Worm (Caenorhabditis elegans) whole organism, L3 larva: ENCODE data around the gene ulp-2.

Experiments used
- R02D3.7 ChIP-seq: fragments of 150-350 bp; optimal IDR thresholded peaks from 2 replicates; lab custom pipeline; 2014; ENCODE audit warnings: missing biosample characterization, missing genetic modification characterization
- ZK546.5 ChIP-seq: sonication (generic microtip); optimal IDR thresholded peaks from 2 replicates; lab custom pipeline; 2017; ENCODE audit warnings: missing biosample characterization, missing genetic modification characterization
- aly-2 ChIP-seq: fragments of 150-350 bp; optimal IDR thresholded peaks from 2 replicates; lab custom pipeline; 2014; ENCODE audit warnings: missing biosample characterization, missing genetic modification characterization
- ama-1 ChIP-seq: fragments of 150-350 bp; optimal IDR thresholded peaks from 2 replicates; lab custom pipeline; 2018
- ceh-16 ChIP-seq: sonication (generic microtip); optimal IDR thresholded peaks from 2 replicates; lab custom pipeline; 2017; ENCODE audit warnings: missing biosample characterization, missing genetic modification characterization
- ceh-28 ChIP-seq: fragments of 150-350 bp; optimal IDR thresholded peaks from 2 replicates; lab custom pipeline; 2014; ENCODE audit warnings: missing biosample characterization, missing genetic modification reagents, missing genetic modification characterization
- daf-12 ChIP-seq: fragments of 150-350 bp; optimal IDR thresholded peaks from 2 replicates; lab custom pipeline; 2014; ENCODE audit warnings: missing biosample characterization, missing genetic modification reagents, missing genetic modification characterization
- egl-27 ChIP-seq: sonication (generic microtip); optimal IDR thresholded peaks from 4 replicates; lab custom pipeline; 2017; ENCODE audit warnings: missing biosample characterization, missing genetic modification reagents, missing genetic modification characterization
- elt-1 ChIP-seq: fragments of 150-350 bp; optimal IDR thresholded peaks from 2 replicates; lab custom pipeline; 2014; ENCODE audit warnings: missing biosample characterization, missing genetic modification characterization
- elt-2 ChIP-seq: sonication (generic microtip); optimal IDR thresholded peaks from 2 replicates; lab custom pipeline; 2016; ENCODE audit warnings: missing genetic modification reagents, mild to moderate bottlenecking, missing genetic modification characterization, missing compliant biosample characterization
- eor-1 ChIP-seq, 2 experiments: fragments of 150-350 bp; optimal IDR thresholded peaks; 2 replicates each; lab custom pipeline; 2014 to 2018; ENCODE audit warnings: missing biosample characterization in 2 of 2, missing genetic modification characterization in 2 of 2
- fkh-10 ChIP-seq: sonication (generic microtip); optimal IDR thresholded peaks from 2 replicates; lab custom pipeline; 2017; ENCODE audit warnings: missing biosample characterization, missing genetic modification reagents, missing genetic modification characterization
- fkh-2 ChIP-seq: fragments of 150-350 bp; optimal IDR thresholded peaks from 2 replicates; lab custom pipeline; 2014; ENCODE audit warnings: missing biosample characterization, missing genetic modification reagents, missing genetic modification characterization
- fos-1 ChIP-seq: fragments of 150-350 bp; optimal IDR thresholded peaks from 2 replicates; lab custom pipeline; 2014; ENCODE audit warnings: missing biosample characterization, missing genetic modification characterization
- hmg-11 ChIP-seq: sonication (generic microtip); optimal IDR thresholded peaks from 2 replicates; lab custom pipeline; 2016; ENCODE audit warnings: missing genetic modification characterization, missing compliant biosample characterization
- jun-1 ChIP-seq: fragments of 150-350 bp; optimal IDR thresholded peaks from 2 replicates; lab custom pipeline; 2014; ENCODE audit warnings: missing biosample characterization, missing genetic modification reagents, missing genetic modification characterization
- lin-15B ChIP-seq: fragments of 150-350 bp; optimal IDR thresholded peaks from 2 replicates; lab custom pipeline; 2014; ENCODE audit warnings: missing biosample characterization, missing genetic modification characterization
- lin-39 ChIP-seq: fragments of 150-350 bp; optimal IDR thresholded peaks from 2 replicates; lab custom pipeline; 2018; ENCODE audit warnings: missing biosample characterization, missing genetic modification reagents, missing genetic modification characterization
- lsy-12 ChIP-seq: sonication (generic microtip); optimal IDR thresholded peaks from 2 replicates; lab custom pipeline; 2016; ENCODE audit warnings: mild to moderate bottlenecking, missing genetic modification characterization, missing compliant biosample characterization
- mdl-1 ChIP-seq: fragments of 150-350 bp; optimal IDR thresholded peaks from 2 replicates; lab custom pipeline; 2014; ENCODE audit warnings: missing biosample characterization, missing genetic modification characterization
- nfya-1 ChIP-seq: sonication (generic microtip); optimal IDR thresholded peaks from 2 replicates; lab custom pipeline; 2017; ENCODE audit warnings: missing genetic modification characterization, mild to moderate bottlenecking, missing compliant biosample characterization, antibody characterized with exemption, moderate library complexity; ENCODE audit not compliant: insufficient read depth
- nhr-11 ChIP-seq: fragments of 150-350 bp; optimal IDR thresholded peaks from 2 replicates; lab custom pipeline; 2014; ENCODE audit warnings: missing biosample characterization, missing genetic modification characterization
- nhr-12 ChIP-seq: fragments of 150-350 bp; optimal IDR thresholded peaks from 2 replicates; lab custom pipeline; 2014; ENCODE audit warnings: missing biosample characterization, missing genetic modification characterization
- nhr-23 ChIP-seq: fragments of 150-350 bp; optimal IDR thresholded peaks from 2 replicates; lab custom pipeline; 2014; ENCODE audit warnings: missing biosample characterization, missing genetic modification reagents, missing genetic modification characterization
- nhr-237 ChIP-seq: fragments of 150-350 bp; optimal IDR thresholded peaks from 2 replicates; lab custom pipeline; 2014; ENCODE audit warnings: missing biosample characterization, missing genetic modification characterization
- nhr-25 ChIP-seq: sonication (generic microtip); optimal IDR thresholded peaks from 2 replicates; lab custom pipeline; 2017; ENCODE audit warnings: missing biosample characterization, missing genetic modification characterization
- nhr-28 ChIP-seq: fragments of 150-350 bp; optimal IDR thresholded peaks from 2 replicates; lab custom pipeline; 2014; ENCODE audit warnings: missing biosample characterization, missing genetic modification characterization
- nhr-43 ChIP-seq: sonication (generic microtip); optimal IDR thresholded peaks from 2 replicates; lab custom pipeline; 2016; ENCODE audit warnings: mild to moderate bottlenecking, missing genetic modification characterization, missing compliant biosample characterization; ENCODE audit not compliant: poor library complexity, severe bottlenecking
- nhr-76 ChIP-seq: fragments of 150-350 bp; sonication (generic microtip); optimal IDR thresholded peaks from 5 replicates; lab custom pipeline; 2014; ENCODE audit warnings: missing biosample characterization, missing genetic modification characterization
- pha-4 ChIP-seq: fragments of 150-350 bp; optimal IDR thresholded peaks from 2 replicates; lab custom pipeline; 2014; ENCODE audit warnings: missing biosample characterization, missing genetic modification reagents, missing genetic modification characterization
- pqm-1 ChIP-seq: fragments of 150-350 bp; optimal IDR thresholded peaks from 2 replicates; lab custom pipeline; 2017; ENCODE audit warnings: missing biosample characterization, missing genetic modification characterization, inconsistent platforms
- skn-1 ChIP-seq: fragments of 150-350 bp; optimal IDR thresholded peaks from 2 replicates; lab custom pipeline; 2014; ENCODE audit warnings: missing biosample characterization, missing genetic modification characterization
- tbx-2 ChIP-seq: sonication (generic microtip); optimal IDR thresholded peaks from 2 replicates; lab custom pipeline; 2016; ENCODE audit warnings: mild to moderate bottlenecking, missing genetic modification characterization, missing compliant biosample characterization
- unc-39 ChIP-seq: sonication (generic microtip); optimal IDR thresholded peaks from 4 replicates; lab custom pipeline; 2017; ENCODE audit warnings: missing biosample characterization, missing genetic modification characterization
- unc-62 ChIP-seq: fragments of 150-350 bp; sonication (generic microtip); optimal IDR thresholded peaks from 4 replicates; lab custom pipeline; 2014; ENCODE audit warnings: missing biosample characterization, missing genetic modification reagents, missing genetic modification characterization
- zag-1 ChIP-seq: fragments of 150-350 bp; optimal IDR thresholded peaks from 2 replicates; lab custom pipeline; 2014; ENCODE audit warnings: missing biosample characterization, missing genetic modification characterization

Gene ulp-2

DNA sequence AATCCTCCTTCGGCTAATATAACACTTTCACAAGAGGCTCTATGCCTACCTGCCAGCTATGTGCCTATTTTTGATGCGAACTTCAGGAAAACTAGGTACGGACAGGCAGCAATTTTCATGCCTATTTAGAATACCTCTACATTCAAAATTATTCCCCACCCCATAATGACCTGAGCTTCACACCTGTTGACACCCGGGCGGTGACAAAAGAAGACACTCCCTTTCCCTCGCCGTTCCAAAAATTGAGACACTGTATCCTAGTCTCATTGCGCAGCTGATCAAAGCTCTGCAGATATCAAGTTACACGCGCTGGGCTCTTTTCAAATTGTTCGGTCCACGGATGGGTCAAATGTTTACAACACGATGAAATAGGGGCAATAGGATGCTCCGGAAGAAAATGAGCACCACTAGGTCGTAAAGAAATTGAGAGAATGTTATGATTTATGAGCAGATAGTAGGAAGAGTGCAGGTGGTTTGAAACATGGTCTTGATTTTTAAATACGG lies 14.8 kb upstream of the ulp-2 start:
- TF ChIP-seq lsy-12 (tag; lab: Kevin White, UChicago) (no peak), elt-1 (tag; lab: Kevin White, UChicago) (no peak), fkh-10 (GFP tag; lab: Kevin White, UChicago) (no peak), egl-27 (tag; lab: Kevin White, UChicago) (no peak), nhr-11 (tag; lab: Kevin White, UChicago) (no peak), jun-1 (tag; lab: Kevin White, UChicago) (no peak), ama-1 (lab: Kevin White, UChicago) (no peak), nhr-25 (tag; lab: Kevin White, UChicago) (no peak), nhr-12 (no peak), eor-1 (tag; optimal IDR thresholded peaks at IDR 0.05; lab: Kevin White, UChicago) (no peak), ceh-16 (tag; lab: Kevin White, UChicago) (no peak), nhr-237 (tag; lab: Kevin White, UChicago) (no peak), fkh-2 (no peak)

ce11 chrII:4968863-4969262 lies 9.2 kb upstream of the ulp-2 start, which contains the start of gene shc-2:
Gene shc-2 (plus strand): TSS chrII:4969163.
- TF ChIP-seq zag-1 (tag; lab: Kevin White, UChicago) (no peak), pqm-1 (tag; lab: Kevin White, UChicago) (no peak), ceh-28 (tag; lab: Kevin White, UChicago) (no peak), nhr-237 (tag; lab: Kevin White, UChicago) (no peak), lin-15B (tag; lab: Kevin White, UChicago) (no peak), hmg-11 (tag; lab: Kevin White, UChicago) (no peak), fkh-2 (no peak), unc-39 (tag; lab: Kevin White, UChicago) (no peak), elt-2 (tag; lab: Kevin White, UChicago) (no peak), mdl-1 (tag; lab: Kevin White, UChicago) (no peak), nfya-1 (tag; lab: Kevin White, UChicago) (no peak), aly-2 (tag; lab: Kevin White, UChicago) (no peak), eor-1 (tag; optimal IDR thresholded peaks at IDR 0.05; lab: Kevin White, UChicago) (no peak), nhr-43 (tag; lab: Kevin White, UChicago) (no peak), egl-27 (tag; lab: Kevin White, UChicago) (no peak), skn-1 (tag; lab: Kevin White, UChicago) (no peak), daf-12 (tag; lab: Kevin White, UChicago) (no peak), pha-4 (tag; lab: Kevin White, UChicago) (no peak)

DNA sequence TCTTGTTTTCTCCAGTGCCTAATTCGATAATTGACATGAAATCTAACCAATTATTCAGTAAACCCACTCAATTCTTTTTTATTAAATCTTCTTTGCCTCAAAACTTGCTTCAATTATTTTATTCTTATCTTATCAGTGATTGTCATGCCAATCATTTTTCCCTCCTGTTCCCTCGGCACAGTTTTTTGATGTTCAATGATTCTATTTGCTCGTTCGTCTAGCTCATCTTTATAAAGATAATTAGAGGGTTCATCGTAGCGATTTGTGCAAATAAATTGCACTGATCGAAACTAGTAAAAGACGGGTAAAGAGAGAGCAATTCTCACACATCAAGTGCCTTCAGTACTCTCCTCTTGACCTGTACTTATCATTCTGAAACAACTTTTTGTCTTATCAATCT lies 8.0 kb upstream of the ulp-2 start:
- TF ChIP-seq zag-1 (tag; lab: Kevin White, UChicago) (no peak), pha-4 (tag; lab: Kevin White, UChicago) (peak; percentile 6), elt-2 (tag; lab: Kevin White, UChicago) (peak; percentile 86)

DNA sequence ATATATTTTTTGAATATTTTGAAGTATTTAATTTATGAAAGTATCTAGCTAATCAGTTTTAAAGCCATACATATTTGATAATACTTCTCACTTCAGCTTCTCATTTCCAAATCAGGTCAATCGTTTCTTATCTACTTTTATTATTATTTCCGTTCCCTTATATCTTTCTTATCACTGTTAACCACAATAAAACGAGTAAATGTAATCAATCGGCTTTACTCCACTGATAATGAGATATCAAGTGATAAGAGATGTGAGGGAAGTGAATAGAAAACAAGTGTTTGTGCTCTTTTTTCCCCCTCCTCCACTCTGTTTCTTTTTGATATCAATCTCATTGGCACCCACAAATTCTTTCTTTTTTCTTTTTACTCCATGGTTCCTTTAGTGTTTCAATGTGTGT lies 6.9 kb upstream of the ulp-2 start:
- peak; percentile 48 for TF ChIP-seq pqm-1 (tag; lab: Kevin White, UChicago)
- TF ChIP-seq aly-2 (tag; lab: Kevin White, UChicago) = no peak
- peak; percentile 88 for TF ChIP-seq elt-2 (tag; lab: Kevin White, UChicago)
- TF ChIP-seq, all 47 proteins: peak for 2

- TF ChIP-seq daf-12 (tag; lab: Kevin White, UChicago) (no peak), pha-4 (tag; lab: Kevin White, UChicago) (no peak), unc-62 (GFP tag; lab: Kevin White, UChicago) (no peak), R02D3.7 (tag; lab: Kevin White, UChicago) (no peak), tbx-2 (tag; lab: Kevin White, UChicago) (no peak), nhr-28 (no peak), jun-1 (tag; lab: Kevin White, UChicago) (no peak), ZK546.5 (tag; lab: Kevin White, UChicago) (no peak), elt-2 (tag; lab: Kevin White, UChicago) (peak; percentile 95), unc-39 (tag; lab: Kevin White, UChicago) (no peak), lin-39 (tag; lab: Kevin White, UChicago) (no peak), ceh-28 (tag; lab: Kevin White, UChicago) (no peak), fos-1 (tag; lab: Kevin White, UChicago) (no peak), nhr-23 (tag; lab: Kevin White, UChicago) (peak; percentile 35), pqm-1 (tag; lab: Kevin White, UChicago) (peak; percentile 60), nhr-76 (tag; lab: Kevin White, UChicago) (peak; percentile 65)
These were observed 1.0 kb upstream of the ulp-2 start for ce11 chrII:4960690-4961089.
